Fruit fly (Drosophila melanogaster) whole organism, embryonic: ENCODE data around the gene CG14961.

Experiments
- Atf-2 ChIP-seq: fragments of 200-800 bp; sonication (Bioruptor generic); optimal IDR thresholded peaks from 2 replicates; lab custom pipeline; 2016; ENCODE audit warnings: missing biosample characterization, missing genetic modification characterization
- CG10209 ChIP-seq: fragments of 200-800 bp; sonication (Bioruptor generic); optimal IDR thresholded peaks from 3 replicates; lab custom pipeline; 2017; ENCODE audit warnings: missing biosample characterization, mild to moderate bottlenecking, missing genetic modification characterization, missing genetic modification reagents
- CG10543 ChIP-seq: fragments of 200-800 bp; sonication (Bioruptor generic); optimal IDR thresholded peaks from 3 replicates; lab custom pipeline; 2017; ENCODE audit warnings: missing biosample characterization, mild to moderate bottlenecking, missing genetic modification characterization, moderate library complexity
- CG10654 ChIP-seq: fragments of 200-800 bp; sonication (Bioruptor generic); optimal IDR thresholded peaks from 2 replicates; lab custom pipeline; 2016; ENCODE audit warnings: missing biosample characterization, missing genetic modification characterization
- CG11093 ChIP-seq: fragments of 200-800 bp; sonication (Bioruptor generic); IDR thresholded peaks from 3 replicates; pipeline ENCODE4 v1.3.6; 2022; ENCODE audit warnings: missing biosample characterization, missing genetic modification characterization
- CG11560 ChIP-seq: fragments of 200-800 bp; sonication (Bioruptor generic); IDR thresholded peaks from 3 replicates; pipeline ENCODE4 v1.3.6; 2022; ENCODE audit warnings: missing biosample characterization, missing genetic modification characterization
- CG12104 ChIP-seq: fragments of 200-800 bp; sonication (Bioruptor generic); optimal IDR thresholded peaks from 3 replicates; lab custom pipeline; 2016; ENCODE audit warnings: missing biosample characterization, missing genetic modification characterization
- CG12299 ChIP-seq: fragments of 200-800 bp; sonication (Bioruptor generic); optimal IDR thresholded peaks from 2 replicates; lab custom pipeline; 2018; ENCODE audit warnings: missing biosample characterization, mild to moderate bottlenecking, missing genetic modification characterization
- CG14860 ChIP-seq: fragments of 200-800 bp; sonication (Bioruptor generic); IDR thresholded peaks from 3 replicates; pipeline ENCODE4 v1.3.6; 2022; ENCODE audit warnings: missing biosample characterization, missing genetic modification characterization; ENCODE audit not compliant: partially characterized antibody
- CG1602 ChIP-seq: fragments of 200-800 bp; sonication (Bioruptor generic); optimal IDR thresholded peaks from 3 replicates; lab custom pipeline; 2016; ENCODE audit warnings: missing biosample characterization, missing genetic modification characterization
- CG30431 ChIP-seq: fragments of 200-800 bp; sonication (Bioruptor generic); optimal IDR thresholded peaks from 2 replicates; lab custom pipeline; 2017; ENCODE audit warnings: missing biosample characterization, missing genetic modification characterization
- CG34376 ChIP-seq: fragments of 200-800 bp; sonication (Bioruptor generic); optimal IDR thresholded peaks from 2 replicates; lab custom pipeline; 2018; ENCODE audit warnings: missing biosample characterization, mild to moderate bottlenecking, missing genetic modification characterization
- CG4854 ChIP-seq: fragments of 200-800 bp; sonication (Bioruptor generic); optimal IDR thresholded peaks from 2 replicates; lab custom pipeline; 2016; ENCODE audit warnings: missing biosample characterization, missing genetic modification characterization, inconsistent platforms
- CG6175 ChIP-seq: fragments of 200-800 bp; sonication (Bioruptor generic); IDR thresholded peaks from 3 replicates; pipeline ENCODE4 v1.3.6; 2022; ENCODE audit warnings: missing biosample characterization, missing genetic modification characterization
- CG7372 ChIP-seq: fragments of 200-800 bp; sonication (Bioruptor generic); IDR thresholded peaks from 2 replicates; pipeline ENCODE4 v1.3.6; 2022; ENCODE audit warnings: missing biosample characterization, missing genetic modification characterization
- CG7745 ChIP-seq: fragments of 200-800 bp; sonication (Bioruptor generic); optimal IDR thresholded peaks from 2 replicates; lab custom pipeline; 2018; ENCODE audit warnings: missing biosample characterization, mild to moderate bottlenecking, missing genetic modification characterization, moderate library complexity
- CG7963 ChIP-seq: fragments of 200-800 bp; sonication (Bioruptor generic); IDR thresholded peaks from 3 replicates; pipeline ENCODE4 v1.3.6; 2022; ENCODE audit warnings: missing biosample characterization, missing genetic modification characterization; ENCODE audit not compliant: partially characterized antibody
- Fer1 ChIP-seq: fragments of 200-800 bp; sonication (Bioruptor generic); optimal IDR thresholded peaks from 2 replicates; lab custom pipeline; 2017; ENCODE audit warnings: missing biosample characterization, mild to moderate bottlenecking, missing genetic modification characterization
- Fer3 ChIP-seq: fragments of 200-800 bp; sonication (Bioruptor generic); optimal IDR thresholded peaks from 2 replicates; lab custom pipeline; 2018; ENCODE audit warnings: missing biosample characterization, mild to moderate bottlenecking, missing genetic modification characterization, moderate library complexity
- GATAe ChIP-seq: fragments of 200-800 bp; sonication (Bioruptor generic); conservative IDR thresholded peaks from 2 replicates; pipeline ENCODE4 v1.3.6; 2022; ENCODE audit warnings: missing biosample characterization, missing genetic modification characterization
- HLH3B ChIP-seq: fragments of 200-800 bp; sonication (Bioruptor generic); IDR thresholded peaks from 2 replicates; pipeline ENCODE4 v1.3.6; 2022; ENCODE audit warnings: missing biosample characterization, missing genetic modification characterization
- HLH4C ChIP-seq: fragments of 200-800 bp; sonication (Bioruptor generic); IDR thresholded peaks from 3 replicates; pipeline ENCODE4 v1.3.6; 2022; ENCODE audit warnings: missing biosample characterization, missing genetic modification characterization; ENCODE audit not compliant: partially characterized antibody
- Hr78 ChIP-seq, 2 experiments: fragments of 200-800 bp in 1 of 2; fragments of >200 bp in 1 of 2; sonication (Bioruptor generic) in 1 of 2; optimal IDR thresholded peaks; 2 replicates each; lab custom pipeline; 2017 to 2019; ENCODE audit warnings: missing biosample characterization in 2 of 2, missing genetic modification characterization in 2 of 2, mild to moderate bottlenecking in 1 of 2, moderate library complexity in 1 of 2
- Med ChIP-seq: fragments of 200-800 bp; sonication (Bioruptor generic); peaks from one replicate; lab custom pipeline; 2016; ENCODE audit warnings: missing biosample characterization, missing genetic modification characterization, mild to moderate bottlenecking, inconsistent platforms, moderate library complexity
- Oaz ChIP-seq: fragments of 200-800 bp; sonication (Bioruptor generic); IDR thresholded peaks from 2 replicates; pipeline ENCODE4 v1.3.6; 2022; ENCODE audit warnings: missing biosample characterization, missing genetic modification characterization
- Rfx ChIP-seq: fragments of 200-800 bp; sonication (Bioruptor generic); IDR thresholded peaks from 2 replicates; pipeline ENCODE4 v1.3.6; 2022; ENCODE audit warnings: missing biosample characterization, missing genetic modification characterization
- TFAM ChIP-seq: fragments of 200-800 bp; sonication (Bioruptor generic); optimal IDR thresholded peaks from 2 replicates; lab custom pipeline; 2017; ENCODE audit warnings: missing biosample characterization, missing genetic modification characterization, inconsistent platforms
- bigmax ChIP-seq: fragments of 200-800 bp; sonication (Bioruptor generic); optimal IDR thresholded peaks from 2 replicates; lab custom pipeline; 2018; ENCODE audit warnings: missing biosample characterization, mild to moderate bottlenecking, missing genetic modification characterization
- br ChIP-seq: fragments of >200 bp; optimal IDR thresholded peaks from 2 replicates; lab custom pipeline; 2017
- bsh ChIP-seq, 2 experiments: fragments of 200-800 bp; sonication (Bioruptor generic); optimal IDR thresholded peaks; 2 replicates each; lab custom pipeline; 2017 to 2018; ENCODE audit warnings: mild to moderate bottlenecking in 2 of 2, missing biosample characterization in 2 of 2, missing genetic modification characterization in 2 of 2, moderate library complexity in 1 of 2
- esg ChIP-seq: fragments of 200-800 bp; sonication (Bioruptor generic); conservative IDR thresholded peaks from 2 replicates; pipeline ENCODE4 v1.3.6; 2022; ENCODE audit warnings: missing biosample characterization, missing genetic modification characterization
- eve ChIP-seq, 2 experiments: fragments of >200 bp; optimal IDR thresholded peaks; 2 replicates each; lab custom pipeline; 2017; ENCODE audit warnings: missing biosample characterization in 2 of 2, missing genetic modification characterization in 2 of 2
- fd64A ChIP-seq: fragments of 200-800 bp; sonication (Bioruptor generic); optimal IDR thresholded peaks from 3 replicates; lab custom pipeline; 2018; ENCODE audit warnings: missing biosample characterization, mild to moderate bottlenecking, missing genetic modification characterization
- ham ChIP-seq: fragments of 200-800 bp; sonication (Bioruptor generic); IDR thresholded peaks from 2 replicates; pipeline ENCODE4 v1.3.6; 2022; ENCODE audit warnings: missing biosample characterization, missing genetic modification characterization
- jing ChIP-seq: fragments of 200-800 bp; sonication (Bioruptor generic); optimal IDR thresholded peaks from 2 replicates; lab custom pipeline; 2018; ENCODE audit warnings: missing biosample characterization, mild to moderate bottlenecking, missing genetic modification characterization
- lilli ChIP-seq: fragments of 200-800 bp; sonication (Bioruptor generic); optimal IDR thresholded peaks from 3 replicates; lab custom pipeline; 2016; ENCODE audit warnings: missing biosample characterization, missing genetic modification characterization
- mirr ChIP-seq: fragments of 200-800 bp; sonication (Bioruptor generic); optimal IDR thresholded peaks from 3 replicates; lab custom pipeline; 2018; ENCODE audit warnings: missing biosample characterization, mild to moderate bottlenecking, missing genetic modification characterization
- nerfin-1 ChIP-seq: fragments of 200-800 bp; sonication (Bioruptor generic); optimal IDR thresholded peaks from 3 replicates; lab custom pipeline; 2019; ENCODE audit warnings: missing biosample characterization, mild to moderate bottlenecking, missing genetic modification characterization, moderate library complexity
- phol ChIP-seq: fragments of 200-800 bp; sonication (Bioruptor generic); optimal IDR thresholded peaks from 3 replicates; lab custom pipeline; 2018; ENCODE audit warnings: missing biosample characterization, mild to moderate bottlenecking, missing genetic modification characterization, moderate library complexity
- pita ChIP-seq: fragments of 200-800 bp; sonication (Bioruptor generic); optimal IDR thresholded peaks from 2 replicates; lab custom pipeline; 2017; ENCODE audit warnings: missing biosample characterization, mild to moderate bottlenecking, missing genetic modification characterization
- ro ChIP-seq: fragments of 200-800 bp; sonication (Bioruptor generic); IDR thresholded peaks from 2 replicates; pipeline ENCODE4 v1.3.6; 2022; ENCODE audit warnings: missing biosample characterization, missing genetic modification characterization
- scrt ChIP-seq: fragments of 200-800 bp; sonication (Bioruptor generic); optimal IDR thresholded peaks from 2 replicates; lab custom pipeline; 2018; ENCODE audit warnings: missing biosample characterization, mild to moderate bottlenecking, missing genetic modification characterization, moderate library complexity
- sna ChIP-seq: fragments of 200-800 bp; sonication (Bioruptor generic); IDR thresholded peaks from 2 replicates; pipeline ENCODE4 v1.3.6; 2022; ENCODE audit warnings: missing biosample characterization, missing genetic modification characterization; ENCODE audit not compliant: partially characterized antibody
- sqz ChIP-seq: fragments of 200-800 bp; sonication (Bioruptor generic); optimal IDR thresholded peaks from 3 replicates; lab custom pipeline; 2018; ENCODE audit warnings: missing biosample characterization, mild to moderate bottlenecking, missing genetic modification characterization
- tap ChIP-seq: fragments of 200-800 bp; optimal IDR thresholded peaks from 3 replicates; lab custom pipeline; 2019; ENCODE audit warnings: missing biosample characterization, mild to moderate bottlenecking, missing genetic modification characterization, moderate library complexity
- tgo ChIP-seq: fragments of 200-800 bp; sonication (Bioruptor generic); IDR thresholded peaks from 3 replicates; pipeline ENCODE4 v1.3.6; 2022; ENCODE audit warnings: missing biosample characterization, missing genetic modification characterization
- trh ChIP-seq: fragments of 200-800 bp; sonication (Bioruptor generic); optimal IDR thresholded peaks from 2 replicates; lab custom pipeline; 2016; ENCODE audit warnings: missing biosample characterization, missing genetic modification characterization
- z ChIP-seq: fragments of 200-800 bp; sonication (Bioruptor generic); IDR thresholded peaks from 3 replicates; pipeline ENCODE4 v1.3.6; 2022; ENCODE audit warnings: missing biosample characterization, missing genetic modification characterization
- zf30C ChIP-seq: fragments of 200-800 bp; sonication (Bioruptor generic); optimal IDR thresholded peaks from 3 replicates; lab custom pipeline; 2018; ENCODE audit warnings: missing biosample characterization, mild to moderate bottlenecking, missing genetic modification characterization

Gene CG14961

DNA sequence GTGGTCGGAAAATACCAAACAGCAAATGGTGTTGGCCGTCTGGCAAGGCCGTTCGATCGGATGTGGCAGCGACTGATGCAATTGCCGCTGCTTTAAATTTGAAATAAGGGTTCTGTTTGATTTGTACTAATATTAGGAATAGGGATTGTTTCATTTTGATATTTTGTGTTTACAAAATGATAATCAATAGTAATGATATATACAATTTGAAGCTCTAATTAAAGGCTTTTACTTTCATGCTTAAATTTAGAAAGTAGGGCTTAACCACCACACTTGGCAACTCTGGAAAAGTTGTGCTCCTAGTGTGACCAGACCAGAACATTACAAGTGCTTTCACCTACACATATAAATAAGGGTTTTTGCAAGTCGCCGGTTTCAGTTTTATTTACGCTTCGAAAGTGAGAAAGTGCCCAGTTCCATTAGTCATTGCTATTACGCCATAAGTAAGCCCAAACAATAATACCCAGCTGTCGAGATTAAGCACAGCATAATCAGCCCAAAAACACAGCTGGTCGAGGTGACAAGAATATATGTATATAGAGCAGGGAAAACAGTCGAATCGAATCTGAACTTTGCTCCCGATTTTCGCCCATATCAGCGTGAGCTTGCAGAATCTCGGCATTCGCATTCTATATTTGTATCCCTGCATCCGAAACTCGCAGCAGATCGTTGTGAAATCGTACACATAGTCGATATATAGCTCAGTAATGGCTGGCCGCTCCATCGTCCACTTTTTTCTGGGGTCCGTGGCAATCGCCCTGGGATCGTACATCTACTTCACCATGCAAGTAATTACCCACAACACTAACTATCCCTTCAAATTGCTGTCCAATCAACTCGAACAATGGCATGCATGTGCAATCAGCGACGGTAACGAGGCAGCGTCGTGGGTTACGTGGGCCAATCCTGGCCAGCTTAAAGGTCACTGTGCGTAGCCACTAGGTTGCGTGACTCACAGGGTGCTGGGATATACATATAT is 3.6 kb upstream of the CG14961 start, which contains the start of gene Gtpx (continued):
- peak in 1 of 2 experiments; percentile 57 for TF ChIP-seq Hr78 (GFP tag; optimal IDR thresholded peaks at IDR 0.05; lab: Kevin White, UChicago)
- TF ChIP-seq Oaz (GFP tag; lab: Robert Waterston, UW), result no peak
- no peak for TF ChIP-seq mirr (GFP tag; lab: Kevin White, UChicago)
- TF ChIP-seq eve (GFP tag; optimal IDR thresholded peaks at IDR 0.05; lab: Kevin White, UChicago), result no peak
- no peak for TF ChIP-seq CG11093 (GFP tag; lab: Robert Waterston, UW)
- TF ChIP-seq CG7372, result no peak
- peak; percentile 85 for TF ChIP-seq Med (GFP tag; lab: Kevin White, UChicago)
- TF ChIP-seq bigmax, result no peak
- no peak for TF ChIP-seq Fer1 (GFP tag; lab: Kevin White, UChicago)
- no peak for TF ChIP-seq CG7963 (GFP tag; lab: Robert Waterston, UW)
- no peak for TF ChIP-seq scrt
- TF ChIP-seq CG6175 (GFP tag; lab: Robert Waterston, UW), result no peak
- TF ChIP-seq Rfx, result peak; percentile 37; the same call in 1 of the 2 replicates
- TF ChIP-seq CG1602, result peak; percentile 6
- TF ChIP-seq CG10654 (GFP tag; lab: Kevin White, UChicago), result peak; percentile 29
- peak; percentile 25 to 57 for TF ChIP-seq bsh (GFP tag; optimal IDR thresholded peaks at IDR 0.05; lab: Kevin White, UChicago)
- no peak for TF ChIP-seq zf30C (GFP tag; lab: Kevin White, UChicago)
- no peak for TF ChIP-seq z (GFP tag; lab: Robert Waterston, UW)
- no peak for TF ChIP-seq HLH3B (GFP tag; lab: Robert Waterston, UW)
- no peak for TF ChIP-seq CG30431
- no peak for TF ChIP-seq tap (tag; lab: Kevin White, UChicago)
- TF ChIP-seq Fer3 (tag; lab: Kevin White, UChicago), result peak; percentile 2
- no peak for TF ChIP-seq HLH4C (GFP tag; lab: Robert Waterston, UW)
- no peak for TF ChIP-seq esg
- peak; percentile 57 for TF ChIP-seq phol
- TF ChIP-seq TFAM, result no peak
- TF ChIP-seq CG12104 (GFP tag; lab: Kevin White, UChicago), result no peak
- no peak for TF ChIP-seq CG4854
- TF ChIP-seq CG34376 (GFP tag; lab: Kevin White, UChicago), result peak; percentile 5
- no peak for TF ChIP-seq CG7745 (tag; lab: Kevin White, UChicago)
- TF ChIP-seq pita, result no peak
- peak; percentile 66 for TF ChIP-seq lilli (GFP tag; lab: Kevin White, UChicago)
- no peak for TF ChIP-seq ham
- TF ChIP-seq sna (GFP tag; lab: Robert Waterston, UW), result no peak
- TF ChIP-seq CG11560 (tag; lab: Robert Waterston, UW), result no peak
- peak; percentile 9 for TF ChIP-seq nerfin-1
- peak; percentile 25 for TF ChIP-seq CG10209 (GFP tag; lab: Kevin White, UChicago)
- TF ChIP-seq tgo (GFP tag; lab: Robert Waterston, UW), result no peak
- no peak for TF ChIP-seq CG12299
- TF ChIP-seq sqz, result no peak
- TF ChIP-seq CG10543, result peak; percentile 46
- no peak for TF ChIP-seq CG14860 (GFP tag; lab: Robert Waterston, UW)
- no peak for TF ChIP-seq jing
- no peak for TF ChIP-seq br (lab: Kevin White, UChicago)
- no peak for TF ChIP-seq GATAe (GFP tag; lab: Robert Waterston, UW)
- no peak for TF ChIP-seq fd64A (GFP tag; lab: Kevin White, UChicago)
- no peak for TF ChIP-seq trh
- no peak for TF ChIP-seq ro (GFP tag; lab: Robert Waterston, UW)
- TF ChIP-seq Atf-2 (GFP tag; lab: Kevin White, UChicago), result no peak
